Fruit fly (Drosophila melanogaster) whole organism, embryonic: ENCODE data around the gene CG31493.

Experiments
- Antp ChIP-seq: fragments of 200-800 bp; sonication (Bioruptor generic); optimal IDR thresholded peaks from 3 replicates; lab custom pipeline; 2016; ENCODE audit warnings: missing biosample characterization, missing genetic modification characterization
- CG10979 ChIP-seq: fragments of 200-800 bp; sonication (Bioruptor generic); optimal IDR thresholded peaks from 2 replicates; lab custom pipeline; 2018; ENCODE audit warnings: missing biosample characterization, mild to moderate bottlenecking, missing genetic modification characterization, moderate library complexity
- CG11085 ChIP-seq: fragments of 200-800 bp; sonication (Bioruptor generic); IDR thresholded peaks from 2 replicates; pipeline ENCODE4 v1.3.6; 2022; ENCODE audit warnings: missing biosample characterization, missing genetic modification characterization
- CG11398 ChIP-seq: fragments of 200-800 bp; sonication (Bioruptor generic); optimal IDR thresholded peaks from 2 replicates; lab custom pipeline; 2016; ENCODE audit warnings: missing biosample characterization, missing genetic modification characterization
- CG12071 ChIP-seq: fragments of 200-800 bp; sonication (Bioruptor generic); optimal IDR thresholded peaks from 3 replicates; lab custom pipeline; 2018; ENCODE audit warnings: missing biosample characterization, mild to moderate bottlenecking, missing genetic modification characterization
- CG12942 ChIP-seq: fragments of 200-800 bp; sonication (Bioruptor generic); optimal IDR thresholded peaks from 3 replicates; lab custom pipeline; 2016; ENCODE audit warnings: missing biosample characterization, missing genetic modification characterization
- CG13424 ChIP-seq: fragments of 200-800 bp; sonication (Bioruptor generic); optimal IDR thresholded peaks from 2 replicates; lab custom pipeline; 2019; ENCODE audit warnings: missing biosample characterization, mild to moderate bottlenecking, missing genetic modification characterization, moderate library complexity
- CG17186 ChIP-seq: fragments of 200-800 bp; sonication (Bioruptor generic); optimal IDR thresholded peaks from 3 replicates; lab custom pipeline; 2017; ENCODE audit warnings: missing biosample characterization, missing genetic modification reagents, missing genetic modification characterization
- CG17568 ChIP-seq: fragments of 200-800 bp; sonication (Bioruptor generic); optimal IDR thresholded peaks from 2 replicates; lab custom pipeline; 2018; ENCODE audit warnings: missing biosample characterization, mild to moderate bottlenecking, missing genetic modification characterization, moderate library complexity
- CG17829 ChIP-seq: fragments of 200-800 bp; optimal IDR thresholded peaks from 2 replicates; lab custom pipeline; 2019; ENCODE audit warnings: missing biosample characterization, mild to moderate bottlenecking, missing genetic modification characterization, moderate library complexity
- CG32532 ChIP-seq: fragments of 200-800 bp; sonication (Bioruptor generic); IDR thresholded peaks from 2 replicates; pipeline ENCODE4 v1.3.6; 2022; ENCODE audit warnings: missing biosample characterization, missing genetic modification characterization
- CG32772 ChIP-seq: fragments of 200-800 bp; sonication (Bioruptor generic); IDR thresholded peaks from 2 replicates; pipeline ENCODE4 v1.3.6; 2022; ENCODE audit warnings: missing biosample characterization, missing genetic modification characterization
- CG4328 ChIP-seq: fragments of 200-800 bp; sonication (Bioruptor generic); optimal IDR thresholded peaks from 3 replicates; lab custom pipeline; 2017; ENCODE audit warnings: missing biosample characterization, missing genetic modification reagents, missing genetic modification characterization
- CG4730 ChIP-seq: fragments of 200-800 bp; sonication (Bioruptor generic); IDR thresholded peaks from 2 replicates; pipeline ENCODE4 v1.3.6; 2022; ENCODE audit warnings: missing biosample characterization, missing genetic modification characterization
- CG4854 ChIP-seq: fragments of 200-800 bp; sonication (Bioruptor generic); optimal IDR thresholded peaks from 2 replicates; lab custom pipeline; 2016; ENCODE audit warnings: missing biosample characterization, missing genetic modification characterization, inconsistent platforms
- CG8359 ChIP-seq: fragments of 200-800 bp; sonication (Bioruptor generic); optimal IDR thresholded peaks from 2 replicates; lab custom pipeline; 2017; ENCODE audit warnings: missing biosample characterization, mild to moderate bottlenecking, missing genetic modification characterization, borderline replicate concordance
- Chrac-16 ChIP-seq: fragments of 200-800 bp; sonication (Bioruptor generic); optimal IDR thresholded peaks from 3 replicates; lab custom pipeline; 2016; ENCODE audit warnings: missing biosample characterization, missing genetic modification characterization
- CrebB ChIP-seq: fragments of 200-800 bp; sonication (Bioruptor generic); optimal IDR thresholded peaks from 3 replicates; lab custom pipeline; 2018; ENCODE audit warnings: missing biosample characterization, mild to moderate bottlenecking, missing genetic modification characterization
- Dek ChIP-seq: fragments of 200-800 bp; sonication (Bioruptor generic); optimal IDR thresholded peaks from 3 replicates; lab custom pipeline; 2019; ENCODE audit warnings: missing biosample characterization, mild to moderate bottlenecking, missing genetic modification characterization, moderate library complexity
- Dll ChIP-seq: fragments of 200-800 bp; sonication (Bioruptor generic); IDR thresholded peaks from 4 replicates; pipeline ENCODE4 v1.3.6; 2022; ENCODE audit warnings: missing biosample characterization, missing genetic modification characterization; ENCODE audit not compliant: partially characterized antibody
- Drgx ChIP-seq: fragments of 200-800 bp; sonication (Bioruptor generic); IDR thresholded peaks from 2 replicates; pipeline ENCODE4 v1.3.6; 2022; ENCODE audit warnings: missing biosample characterization, missing genetic modification characterization
- Ets65A ChIP-seq: fragments of 200-800 bp; sonication (Bioruptor generic); peaks from one replicate; lab custom pipeline; 2016; ENCODE audit warnings: missing biosample characterization, missing genetic modification characterization
- Gug ChIP-seq: fragments of 200-800 bp; sonication (Bioruptor generic); IDR thresholded peaks from 4 replicates; pipeline ENCODE4 v1.3.6; 2022; ENCODE audit warnings: missing biosample characterization, missing genetic modification characterization
- HLHmδ ChIP-seq: fragments of 200-800 bp; sonication (Bioruptor generic); optimal IDR thresholded peaks from 2 replicates; lab custom pipeline; 2018; ENCODE audit warnings: missing biosample characterization, mild to moderate bottlenecking, missing genetic modification characterization, moderate library complexity
- Hr3 ChIP-seq: fragments of 200-800 bp; sonication (Bioruptor generic); optimal IDR thresholded peaks from 3 replicates; lab custom pipeline; 2016; ENCODE audit warnings: missing biosample characterization, missing genetic modification characterization
- MBD-R2 ChIP-seq: fragments of 200-800 bp; sonication (Bioruptor generic); IDR thresholded peaks from 2 replicates; pipeline ENCODE4 v1.3.6; 2022; ENCODE audit warnings: missing biosample characterization, missing genetic modification characterization
- Mrtf ChIP-seq: fragments of 200-800 bp; sonication (Bioruptor generic); IDR thresholded peaks from 3 replicates; pipeline ENCODE4 v1.3.6; 2022; ENCODE audit warnings: missing biosample characterization, missing genetic modification characterization
- Myb ChIP-seq: fragments of 200-800 bp; sonication (Bioruptor generic); optimal IDR thresholded peaks from 2 replicates; lab custom pipeline; 2016; ENCODE audit warnings: missing biosample characterization, missing genetic modification characterization
- Optix ChIP-seq: fragments of 200-800 bp; sonication (Bioruptor generic); IDR thresholded peaks from 3 replicates; pipeline ENCODE4 v1.3.6; 2022; ENCODE audit warnings: missing biosample characterization, missing genetic modification characterization
- bbx ChIP-seq: fragments of 200-800 bp; sonication (Bioruptor generic); IDR thresholded peaks from 2 replicates; pipeline ENCODE4 v1.3.6; 2022; ENCODE audit warnings: missing biosample characterization, missing genetic modification characterization; ENCODE audit not compliant: partially characterized antibody
- cas ChIP-seq: fragments of 200-800 bp; sonication (Bioruptor generic); IDR thresholded peaks from 2 replicates; pipeline ENCODE4 v1.3.6; 2022; ENCODE audit warnings: missing biosample characterization, missing genetic modification characterization
- chn ChIP-seq: fragments of 200-800 bp; sonication (Bioruptor generic); optimal IDR thresholded peaks from 2 replicates; lab custom pipeline; 2016; ENCODE audit warnings: missing biosample characterization, missing genetic modification characterization
- croc ChIP-seq: fragments of 200-800 bp; sonication (Bioruptor generic); conservative IDR thresholded peaks from 3 replicates; pipeline ENCODE4 v1.3.6; 2022; ENCODE audit warnings: missing biosample characterization, missing genetic modification characterization
- dimm ChIP-seq: fragments of 200-800 bp; sonication (Bioruptor generic); IDR thresholded peaks from 2 replicates; pipeline ENCODE4 v1.3.6; 2022; ENCODE audit warnings: missing biosample characterization, missing genetic modification characterization
- fd102C ChIP-seq: fragments of 200-800 bp; sonication (Bioruptor generic); optimal IDR thresholded peaks from 2 replicates; lab custom pipeline; 2018; ENCODE audit warnings: missing biosample characterization, mild to moderate bottlenecking, missing genetic modification characterization, moderate library complexity
- fd3F ChIP-seq: fragments of 200-800 bp; sonication (Bioruptor generic); optimal IDR thresholded peaks from 2 replicates; lab custom pipeline; 2018; ENCODE audit warnings: missing biosample characterization, mild to moderate bottlenecking, missing genetic modification characterization, moderate library complexity
- gcm2 ChIP-seq: fragments of 200-800 bp; sonication (Bioruptor generic); optimal IDR thresholded peaks from 2 replicates; lab custom pipeline; 2016; ENCODE audit warnings: missing biosample characterization, missing genetic modification characterization
- grau ChIP-seq: fragments of 200-800 bp; optimal IDR thresholded peaks from 3 replicates; lab custom pipeline; 2019; ENCODE audit warnings: missing biosample characterization, mild to moderate bottlenecking, missing genetic modification characterization, moderate library complexity
- jing ChIP-seq: fragments of 200-800 bp; sonication (Bioruptor generic); optimal IDR thresholded peaks from 2 replicates; lab custom pipeline; 2018; ENCODE audit warnings: missing biosample characterization, mild to moderate bottlenecking, missing genetic modification characterization
- ken ChIP-seq: fragments of 200-800 bp; sonication (Bioruptor generic); IDR thresholded peaks from 3 replicates; pipeline ENCODE4 v1.3.6; 2022; ENCODE audit warnings: missing biosample characterization, missing genetic modification characterization
- kni ChIP-seq: fragments of 200-800 bp; sonication (Bioruptor generic); optimal IDR thresholded peaks from 3 replicates; lab custom pipeline; 2017; ENCODE audit warnings: mild to moderate bottlenecking, missing biosample characterization, missing genetic modification reagents, missing genetic modification characterization
- phol ChIP-seq: fragments of 200-800 bp; sonication (Bioruptor generic); optimal IDR thresholded peaks from 3 replicates; lab custom pipeline; 2018; ENCODE audit warnings: missing biosample characterization, mild to moderate bottlenecking, missing genetic modification characterization, moderate library complexity
- prd ChIP-seq, 3 experiments: fragments of >200 bp in 2 of 3; fragments of 200-800 bp in 1 of 3; sonication (Bioruptor generic) in 1 of 3; optimal IDR thresholded peaks in 2 of 3; IDR thresholded peaks in 1 of 3; 2 replicates in 2 of 3; 3 replicates in 1 of 3; pipeline versions ENCODE4 v1.3.6 to Lab custom; 2017 to 2022; ENCODE audit warnings: missing biosample characterization in 1 of 3, missing genetic modification characterization in 1 of 3
- pum ChIP-seq: fragments of 200-800 bp; sonication (Bioruptor generic); optimal IDR thresholded peaks from 2 replicates; lab custom pipeline; 2016; ENCODE audit warnings: missing biosample characterization, missing genetic modification characterization
- repo ChIP-seq: fragments of 200-800 bp; sonication (Bioruptor generic); optimal IDR thresholded peaks from 2 replicates; lab custom pipeline; 2016; ENCODE audit warnings: missing biosample characterization, missing genetic modification characterization
- sens ChIP-seq: fragments of 200-800 bp; sonication (Bioruptor generic); peaks from one replicate; lab custom pipeline; 2016; ENCODE audit warnings: missing biosample characterization, missing genetic modification characterization
- sob ChIP-seq: fragments of 200-800 bp; sonication (Bioruptor generic); IDR thresholded peaks from 2 replicates; pipeline ENCODE4 v1.3.6; 2022; ENCODE audit warnings: missing biosample characterization, missing genetic modification characterization
- stwl ChIP-seq: fragments of 200-800 bp; sonication (Bioruptor generic); optimal IDR thresholded peaks from 3 replicates; lab custom pipeline; 2018; ENCODE audit warnings: missing biosample characterization, mild to moderate bottlenecking, missing genetic modification characterization, moderate library complexity
- tin ChIP-seq: fragments of 200-800 bp; sonication (Bioruptor generic); optimal IDR thresholded peaks from 3 replicates; lab custom pipeline; 2016; ENCODE audit warnings: missing biosample characterization, missing genetic modification characterization

The CG31493 gene

DNA sequence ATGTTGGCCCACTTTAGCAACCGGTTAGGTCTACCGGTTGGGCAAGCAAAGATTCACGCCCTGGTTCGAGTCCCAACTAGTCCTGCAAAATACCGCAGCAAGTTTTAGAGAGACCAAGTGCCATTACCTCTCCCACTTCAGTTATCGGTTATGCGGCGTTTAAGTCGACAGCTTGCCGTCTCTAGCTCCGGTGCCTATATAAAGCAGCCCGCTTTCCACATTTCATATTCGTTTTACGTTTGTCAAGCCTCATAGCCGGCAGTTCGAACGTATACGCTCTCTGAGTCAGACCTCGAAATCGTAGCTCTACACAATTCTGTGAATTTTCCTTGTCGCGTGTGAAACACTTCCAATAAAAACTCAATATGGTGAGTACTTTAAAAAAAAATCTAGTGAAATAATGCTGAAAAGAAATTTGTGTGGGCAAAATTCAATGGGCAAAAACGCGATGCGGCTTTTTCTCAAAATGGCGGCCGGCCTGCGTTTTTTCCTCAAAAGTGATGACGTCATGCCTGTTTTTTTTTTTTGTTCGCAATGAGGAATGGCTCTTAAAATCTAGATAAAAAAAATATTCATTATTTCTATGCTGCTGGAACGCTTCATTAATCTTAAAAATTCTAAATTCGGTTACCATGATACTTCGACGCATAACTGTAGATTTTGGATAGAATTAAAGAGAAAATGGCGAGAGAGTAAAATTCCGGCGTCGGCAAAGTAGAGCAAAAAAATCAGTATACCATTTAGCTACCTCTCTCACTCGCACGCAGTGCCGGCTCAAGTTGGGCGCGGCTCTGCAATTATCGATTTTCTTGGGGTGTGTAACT lies 44.8 kb upstream of the CG31493 start, which contains the start of gene alphaTub84B (continued):
- peak; percentile 61 for TF ChIP-seq CG4328
- no peak for TF ChIP-seq Dll (GFP tag; lab: Robert Waterston, UW)
- TF ChIP-seq Hr3: peak; percentile 34
- peak; percentile 82 for TF ChIP-seq sob (GFP tag; lab: Robert Waterston, UW)
- peak; percentile 45 for TF ChIP-seq grau (tag; lab: Kevin White, UChicago)
- TF ChIP-seq CG4854 (GFP tag; lab: Kevin White, UChicago): peak; percentile 60
- peak; percentile 61 for TF ChIP-seq Drgx (GFP tag; lab: Robert Waterston, UW)
- TF ChIP-seq jing (GFP tag; lab: Kevin White, UChicago): no peak
- TF ChIP-seq CG17829: peak; percentile 66
- no peak for TF ChIP-seq Optix
- no peak for TF ChIP-seq gcm2
- peak; percentile 63 for TF ChIP-seq cas
- TF ChIP-seq bbx: peak; percentile 69
- no peak for TF ChIP-seq fd3F (GFP tag; lab: Kevin White, UChicago)
- TF ChIP-seq prd (optimal IDR thresholded peaks at IDR 0.05; lab: Kevin White, UChicago): no peak
- peak; percentile 23; the same call in 1 of the 3 replicates for TF ChIP-seq prd (GFP tag; IDR thresholded peaks at IDR 0.05; lab: Robert Waterston, UW)
- TF ChIP-seq fd102C (GFP tag; lab: Kevin White, UChicago): peak; percentile 69
- TF ChIP-seq Gug: peak; percentile 73; the same call in 3 of the 4 replicates
- 0 out of 3 replicates have a peak, but pooled peaks have one; percentile 26 for TF ChIP-seq Mrtf (GFP tag; lab: Robert Waterston, UW)
- TF ChIP-seq CG12071 (GFP tag; lab: Kevin White, UChicago): peak; percentile 79
- TF ChIP-seq chn (GFP tag; lab: Kevin White, UChicago): peak; percentile 48
- peak; percentile 49 for TF ChIP-seq MBD-R2 (GFP tag; lab: Robert Waterston, UW)
- TF ChIP-seq kni: peak; percentile 88
- TF ChIP-seq HLHmδ: peak; percentile 95
- peak; percentile 55 for TF ChIP-seq CG12942 (GFP tag; lab: Kevin White, UChicago)
- TF ChIP-seq pum (GFP tag; lab: Kevin White, UChicago): peak; percentile 9
- peak; percentile 64 for TF ChIP-seq Dek
- TF ChIP-seq ken: peak; percentile 70; the same call in 2 of the 3 replicates
- 0 out of 2 replicates have a peak, but pooled peaks have one; percentile 37 for TF ChIP-seq CG11085 (GFP tag; lab: Robert Waterston, UW)
- peak; percentile 44 for TF ChIP-seq Myb (GFP tag; lab: Kevin White, UChicago)
- peak; percentile 23 for TF ChIP-seq CG10979 (tag; lab: Kevin White, UChicago)
- TF ChIP-seq sens (GFP tag; lab: Kevin White, UChicago): peak; percentile 96
- TF ChIP-seq dimm (GFP tag; lab: Robert Waterston, UW): no peak
- TF ChIP-seq CG32772 (GFP tag; lab: Robert Waterston, UW): peak; percentile 51; the same call in 1 of the 2 replicates
- peak; percentile 48 for TF ChIP-seq CG17568 (GFP tag; lab: Kevin White, UChicago)
- TF ChIP-seq croc (GFP tag; lab: Robert Waterston, UW): no peak
- peak; percentile 88 for TF ChIP-seq phol (tag; lab: Kevin White, UChicago)
- TF ChIP-seq CG32532 (GFP tag; lab: Robert Waterston, UW): peak; percentile 51
- TF ChIP-seq CG11398 (GFP tag; lab: Kevin White, UChicago): peak; percentile 64
- TF ChIP-seq Antp: peak; percentile 85
- TF ChIP-seq Chrac-16: peak; percentile 38
- no peak for TF ChIP-seq CG4730
- no peak for TF ChIP-seq CG13424 (tag; lab: Kevin White, UChicago)
- peak; percentile 62 for TF ChIP-seq CG17186 (GFP tag; lab: Kevin White, UChicago)
- peak; percentile 20 for TF ChIP-seq tin
- peak; percentile 47 for TF ChIP-seq stwl (tag; lab: Kevin White, UChicago)
- TF ChIP-seq repo (GFP tag; lab: Kevin White, UChicago): peak; percentile 71
- peak; percentile 81 for TF ChIP-seq CrebB (tag; lab: Kevin White, UChicago)
- TF ChIP-seq Ets65A (GFP tag; lab: Kevin White, UChicago): peak; percentile 95
- TF ChIP-seq CG8359: no peak
